Worm (Caenorhabditis elegans) whole organism, mixed stage, embryonic: Measurements from ENCODE around the gene C06A1.6.

Experiments used
- blmp-1 ChIP-seq: fragments of 150-350 bp; optimal IDR thresholded peaks from 2 replicates; lab custom pipeline; 2014; ENCODE audit warnings: missing biosample characterization, missing genetic modification characterization
- elt-1 ChIP-seq: sonication (generic microtip); optimal IDR thresholded peaks from 2 replicates; lab custom pipeline; 2017; ENCODE audit warnings: missing genetic modification characterization, mild to moderate bottlenecking, missing compliant biosample characterization, antibody characterized with exemption, moderate library complexity, borderline replicate concordance; ENCODE audit not compliant: insufficient read depth
- ham-2 ChIP-seq: fragments of 200-800 bp; sonication (Bioruptor generic); optimal IDR thresholded peaks from 2 replicates; lab custom pipeline; 2018; ENCODE audit warnings: mild to moderate bottlenecking, missing genetic modification characterization, missing compliant biosample characterization
- lin-13 ChIP-seq: fragments of 150-350 bp; optimal IDR thresholded peaks from 2 replicates; lab custom pipeline; 2014; ENCODE audit warnings: missing biosample characterization, missing genetic modification characterization
- lsy-2 ChIP-seq: fragments of 150-350 bp; optimal IDR thresholded peaks from 2 replicates; lab custom pipeline; 2014; ENCODE audit warnings: missing biosample characterization, missing genetic modification characterization
- mep-1 ChIP-seq: fragments of 150-350 bp; optimal IDR thresholded peaks from 2 replicates; lab custom pipeline; 2017; ENCODE audit warnings: missing biosample characterization, missing genetic modification reagents, missing genetic modification characterization, inconsistent platforms
- nhr-237 ChIP-seq: fragments of 150-350 bp; optimal IDR thresholded peaks from 2 replicates; lab custom pipeline; 2014; ENCODE audit warnings: missing biosample characterization, missing genetic modification characterization
- nhr-28 ChIP-seq: fragments of 150-350 bp; optimal IDR thresholded peaks from 2 replicates; lab custom pipeline; 2014; ENCODE audit warnings: missing biosample characterization, missing genetic modification characterization
- nhr-76 ChIP-seq: sonication (generic microtip); optimal IDR thresholded peaks from 2 replicates; lab custom pipeline; 2017; ENCODE audit warnings: missing biosample characterization, missing genetic modification characterization
- pha-4 ChIP-seq: fragments of 150-350 bp; optimal IDR thresholded peaks from 2 replicates; lab custom pipeline; 2018; ENCODE audit warnings: missing biosample characterization, missing genetic modification reagents, missing genetic modification characterization
- snpc-4 ChIP-seq: fragments of 150-350 bp; optimal IDR thresholded peaks from 2 replicates; lab custom pipeline; 2014; ENCODE audit warnings: missing biosample characterization, missing genetic modification characterization
- sptf-1 ChIP-seq: sonication (generic microtip); optimal IDR thresholded peaks from 2 replicates; lab custom pipeline; 2017; ENCODE audit warnings: mild to moderate bottlenecking, missing genetic modification characterization, moderate library complexity, missing compliant biosample characterization
- unc-62 ChIP-seq: fragments of 150-350 bp; optimal IDR thresholded peaks from 2 replicates; lab custom pipeline; 2014; ENCODE audit warnings: missing biosample characterization, missing genetic modification reagents, missing genetic modification characterization
- ztf-11 ChIP-seq: fragments of 150-350 bp; optimal IDR thresholded peaks from 2 replicates; lab custom pipeline; 2014; ENCODE audit warnings: missing biosample characterization, missing genetic modification characterization

ce11 chrII:10598970-10599369 lies 34.5 kb upstream of the C06A1.6 start, which contains the start of gene C14A4.9:
- TF ChIP-seq nhr-237 (tag; lab: Kevin White, UChicago) (no peak), nhr-76 (no peak), ztf-11 (tag; lab: Kevin White, UChicago) (no peak), pha-4 (no peak), mep-1 (no peak), unc-62 (GFP tag; lab: Kevin White, UChicago) (no peak), lsy-2 (tag; lab: Kevin White, UChicago) (no peak), elt-1 (no peak), sptf-1 (no peak), nhr-28 (tag; lab: Kevin White, UChicago) (no peak), snpc-4 (tag; lab: Kevin White, UChicago) (no peak), ham-2 (GFP tag; lab: Kevin White, UChicago) (no peak), blmp-1 (tag; lab: Kevin White, UChicago) (no peak), lin-13 (tag; lab: Kevin White, UChicago) (no peak)
